Worm (Caenorhabditis elegans) whole organism, L1 larva: ENCODE results near the gene stdh-2.

Source experiments
- C04F5.9 ChIP-seq: sonication (generic microtip); optimal IDR thresholded peaks from 2 replicates; lab custom pipeline; 2016; ENCODE audit warnings: missing genetic modification characterization, missing compliant biosample characterization
- C16A3.4 ChIP-seq: fragments of 150-350 bp; optimal IDR thresholded peaks from 2 replicates; lab custom pipeline; 2014; ENCODE audit warnings: missing biosample characterization, missing genetic modification characterization
- C34B4.2 ChIP-seq: sonication (generic microtip); optimal IDR thresholded peaks from 2 replicates; lab custom pipeline; 2017; ENCODE audit warnings: mild to moderate bottlenecking, missing genetic modification characterization, missing compliant biosample characterization
- Y116A8C.19 ChIP-seq: sonication (generic microtip); optimal IDR thresholded peaks from 2 replicates; lab custom pipeline; 2016; ENCODE audit warnings: missing compliant biosample characterization, missing genetic modification characterization, borderline replicate concordance
- aly-2 ChIP-seq: fragments of 150-350 bp; optimal IDR thresholded peaks from 2 replicates; lab custom pipeline; 2014; ENCODE audit warnings: missing biosample characterization, missing genetic modification characterization
- ama-1 ChIP-seq: fragments of 150-350 bp; optimal IDR thresholded peaks from 2 replicates; lab custom pipeline; 2014
- ceh-8 ChIP-seq: fragments of 200-800 bp; sonication (Bioruptor generic); optimal IDR thresholded peaks from 2 replicates; lab custom pipeline; 2018; ENCODE audit warnings: mild to moderate bottlenecking, missing genetic modification characterization, moderate library complexity, missing compliant biosample characterization
- ces-1 ChIP-seq: fragments of 150-350 bp; optimal IDR thresholded peaks from 2 replicates; lab custom pipeline; 2014; ENCODE audit warnings: missing biosample characterization, missing genetic modification reagents, missing genetic modification characterization
- dpl-1 ChIP-seq, 3 experiments: fragments of 150-350 bp in 2 of 3; sonication (generic microtip) in 1 of 3; optimal IDR thresholded peaks; 2 replicates each; lab custom pipeline; 2014 to 2017; ENCODE audit warnings: missing biosample characterization in 3 of 3, missing genetic modification characterization in 3 of 3, missing genetic modification reagents in 3 of 3
- dsc-1 ChIP-seq: sonication (generic microtip); optimal IDR thresholded peaks from 2 replicates; lab custom pipeline; 2016; ENCODE audit warnings: mild to moderate bottlenecking, missing genetic modification characterization, missing compliant biosample characterization
- egl-13 ChIP-seq: sonication (generic microtip); optimal IDR thresholded peaks from 2 replicates; lab custom pipeline; 2016; ENCODE audit warnings: missing genotype, missing genetic modification reagents, missing genetic modification characterization, missing compliant biosample characterization
- egl-27 ChIP-seq, 2 experiments: fragments of 150-350 bp in 1 of 2; sonication (generic microtip); optimal IDR thresholded peaks; 3 replicates each; lab custom pipeline; 2017 to 2018; ENCODE audit warnings: missing biosample characterization in 2 of 2, missing genetic modification characterization in 2 of 2, missing genetic modification reagents in 2 of 2
- elt-3 ChIP-seq, 6 experiments: fragments of 150-350 bp in 1 of 6; sonication (generic microtip); optimal IDR thresholded peaks; 2 replicates each; lab custom pipeline; 2017 to 2018; ENCODE audit warnings: missing biosample characterization in 6 of 6, missing genetic modification characterization in 6 of 6, inconsistent platforms in 1 of 6
- ets-5 ChIP-seq: fragments of 200-800 bp; sonication (Bioruptor generic); IDR thresholded peaks from 2 replicates; pipeline ENCODE4 v1.3.6; 2022; ENCODE audit warnings: missing genetic modification characterization, missing compliant biosample characterization
- fkh-10 ChIP-seq: sonication (generic microtip); optimal IDR thresholded peaks from 2 replicates; lab custom pipeline; 2017; ENCODE audit warnings: missing biosample characterization, missing genetic modification reagents, missing genetic modification characterization
- grh-1 ChIP-seq: fragments of 200-800 bp; sonication (Bioruptor generic); IDR thresholded peaks from 2 replicates; pipeline ENCODE4 v1.3.6; 2022; ENCODE audit warnings: missing genetic modification reagents, missing genetic modification characterization, missing compliant biosample characterization
- hlh-4 ChIP-seq: sonication (generic microtip); optimal IDR thresholded peaks from 2 replicates; lab custom pipeline; 2016; ENCODE audit warnings: mild to moderate bottlenecking, missing genetic modification characterization, missing compliant biosample characterization
- hpl-2 ChIP-seq: fragments of 150-350 bp; optimal IDR thresholded peaks from 2 replicates; lab custom pipeline; 2014; ENCODE audit warnings: missing biosample characterization, missing genetic modification reagents, missing genetic modification characterization
- jun-1 ChIP-seq: fragments of 150-350 bp; optimal IDR thresholded peaks from 2 replicates; lab custom pipeline; 2014; ENCODE audit warnings: missing biosample characterization, missing genetic modification reagents, missing genetic modification characterization
- lin-15B ChIP-seq: fragments of 150-350 bp; sonication (generic microtip); optimal IDR thresholded peaks from 3 replicates; lab custom pipeline; 2014; ENCODE audit warnings: missing biosample characterization, missing genetic modification characterization
- lin-35 ChIP-seq, 2 experiments: fragments of 150-350 bp; optimal IDR thresholded peaks; 2 replicates each; lab custom pipeline; 2014; ENCODE audit warnings: missing biosample characterization in 2 of 2, missing genetic modification characterization in 2 of 2, missing genetic modification reagents in 2 of 2
- lsy-2 ChIP-seq, 2 experiments: fragments of 150-350 bp; optimal IDR thresholded peaks; 2 replicates each; lab custom pipeline; 2014; ENCODE audit warnings: missing biosample characterization in 2 of 2, missing genetic modification characterization in 2 of 2
- mab-9 ChIP-seq: fragments of 200-800 bp; sonication (Bioruptor generic); IDR thresholded peaks from 2 replicates; pipeline ENCODE4 v1.3.6; 2022; ENCODE audit warnings: missing genetic modification reagents, missing genetic modification characterization, missing compliant biosample characterization
- mdl-1 ChIP-seq, 2 experiments: fragments of 150-350 bp; optimal IDR thresholded peaks; 2 replicates each; lab custom pipeline; 2014 to 2017; ENCODE audit warnings: missing biosample characterization in 2 of 2, missing genetic modification characterization in 2 of 2, inconsistent platforms in 1 of 2
- mef-2 ChIP-seq: fragments of 150-350 bp; optimal IDR thresholded peaks from 2 replicates; lab custom pipeline; 2014; ENCODE audit warnings: missing biosample characterization, missing genetic modification characterization
- nhr-11 ChIP-seq: fragments of 150-350 bp; optimal IDR thresholded peaks from 2 replicates; lab custom pipeline; 2014; ENCODE audit warnings: missing biosample characterization, missing genetic modification characterization
- nhr-19 ChIP-seq: fragments of 200-800 bp; sonication (Bioruptor generic); conservative IDR thresholded peaks from 2 replicates; pipeline ENCODE4 v1.3.6; 2022; ENCODE audit warnings: missing genetic modification characterization, missing compliant biosample characterization
- nhr-77 ChIP-seq: fragments of 150-350 bp; optimal IDR thresholded peaks from 2 replicates; lab custom pipeline; 2014; ENCODE audit warnings: missing biosample characterization, missing genetic modification characterization
- nhr-84 ChIP-seq: sonication (generic microtip); optimal IDR thresholded peaks from 2 replicates; lab custom pipeline; 2017; ENCODE audit warnings: missing biosample characterization, missing genetic modification characterization
- nhr-85 ChIP-seq: sonication (generic microtip); peaks from one replicate; lab custom pipeline; 2016; ENCODE audit warnings: missing genetic modification characterization, inconsistent platforms, missing compliant biosample characterization
- pag-3 ChIP-seq: sonication (generic microtip); optimal IDR thresholded peaks from 2 replicates; lab custom pipeline; 2017; ENCODE audit warnings: missing genetic modification characterization, mild to moderate bottlenecking, missing compliant biosample characterization, antibody characterized with exemption, borderline replicate concordance; ENCODE audit not compliant: insufficient read depth
- pqm-1 ChIP-seq: sonication (generic microtip); optimal IDR thresholded peaks from 3 replicates; lab custom pipeline; 2017; ENCODE audit warnings: missing biosample characterization, missing genetic modification characterization
- rnt-1 ChIP-seq: sonication (generic microtip); optimal IDR thresholded peaks from 2 replicates; lab custom pipeline; 2016; ENCODE audit warnings: mild to moderate bottlenecking, missing genetic modification characterization, moderate library complexity, missing compliant biosample characterization
- unc-62 ChIP-seq: fragments of 150-350 bp; optimal IDR thresholded peaks from 2 replicates; lab custom pipeline; 2014; ENCODE audit warnings: missing biosample characterization, missing genetic modification reagents, missing genetic modification characterization
- vab-15 ChIP-seq: sonication (generic microtip); optimal IDR thresholded peaks from 2 replicates; lab custom pipeline; 2017; ENCODE audit warnings: missing genotype, mild to moderate bottlenecking, missing genetic modification characterization, missing compliant biosample characterization
- xbp-1 ChIP-seq: sonication (generic microtip); optimal IDR thresholded peaks from 2 replicates; lab custom pipeline; 2016; ENCODE audit warnings: missing genetic modification characterization, missing compliant biosample characterization
- ztf-4 ChIP-seq: fragments of 150-350 bp; optimal IDR thresholded peaks from 2 replicates; lab custom pipeline; 2014; ENCODE audit warnings: missing biosample characterization, missing genetic modification characterization

The stdh-2 gene

DNA sequence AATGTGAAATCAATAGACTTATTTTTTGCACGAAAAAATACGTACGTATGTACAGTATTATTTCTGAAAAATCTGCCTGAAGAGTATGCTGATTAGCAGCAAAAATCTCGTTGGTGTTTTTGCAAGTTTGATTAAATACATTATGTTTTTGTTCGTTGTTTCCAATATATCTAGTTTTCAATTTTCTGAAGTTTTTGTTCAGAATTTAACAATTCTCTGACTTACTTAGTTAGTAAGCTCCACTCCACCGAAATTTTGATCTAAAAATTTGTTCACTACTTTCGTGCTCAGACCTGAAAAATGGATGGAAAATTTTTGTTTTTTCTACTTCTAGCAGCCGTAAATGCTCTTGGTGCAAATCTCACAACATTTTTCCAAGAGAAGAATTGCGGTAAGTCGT, 19.2 kb upstream of the stdh-2 start, which contains the start of gene irld-26:
TSS of gene irld-26 (plus strand) at position 301 of the 400 bp plus-strand sequence.
- TF ChIP-seq grh-1 (GFP tag; lab: Robert Waterston, UW): no peak
- no peak for TF ChIP-seq pag-3 (tag; lab: Kevin White, UChicago)
- TF ChIP-seq ama-1 (lab: Kevin White, UChicago): no peak
- no peak for TF ChIP-seq nhr-19 (GFP tag; lab: Robert Waterston, UW)
- TF ChIP-seq mef-2 (tag; lab: Kevin White, UChicago): no peak
- no peak for TF ChIP-seq egl-13 (tag; lab: Kevin White, UChicago)
- no peak for TF ChIP-seq dsc-1 (tag; lab: Kevin White, UChicago)
- no peak for TF ChIP-seq nhr-84
- no peak for TF ChIP-seq aly-2
- TF ChIP-seq unc-62 (GFP tag; lab: Kevin White, UChicago): no peak
- TF ChIP-seq vab-15 (tag; lab: Kevin White, UChicago): no peak
- TF ChIP-seq hpl-2 (GFP tag; lab: Kevin White, UChicago): no peak
- TF ChIP-seq nhr-85 (tag; lab: Kevin White, UChicago): no peak
- no peak for TF ChIP-seq ces-1
- no peak for TF ChIP-seq C04F5.9 (tag; lab: Kevin White, UChicago)
- no peak for TF ChIP-seq mab-9 (GFP tag; lab: Robert Waterston, UW)

DNA sequence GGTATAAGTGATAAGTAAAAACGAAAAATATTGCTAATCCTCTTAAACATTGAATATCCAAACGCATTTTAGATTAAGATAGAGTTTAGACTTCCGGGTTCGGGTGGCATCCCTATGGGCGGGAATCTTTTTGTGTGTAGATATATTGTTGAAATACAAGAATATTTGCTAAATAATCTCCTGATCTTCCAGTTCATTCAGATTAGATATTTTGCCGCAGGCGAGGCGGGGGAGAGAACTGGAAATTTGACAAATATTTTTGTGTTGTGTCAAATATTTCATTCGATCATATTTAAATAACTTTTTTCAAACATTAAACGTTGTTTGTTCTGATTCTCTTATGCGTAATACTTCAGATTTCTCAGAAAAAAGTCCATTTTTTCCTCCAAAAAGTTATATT, 14.3 kb upstream of the stdh-2 start, which contains the start of gene oac-15:
TSS of gene oac-15 (minus strand) at position 101 of the 400 bp plus-strand sequence.
- TF ChIP-seq ets-5 (GFP tag; lab: Robert Waterston, UW) (no peak), hpl-2 (GFP tag; lab: Kevin White, UChicago) (no peak), lsy-2 (tag; optimal IDR thresholded peaks at IDR 0.05; lab: Kevin White, UChicago) (no peak), aly-2 (no peak), nhr-11 (tag; lab: Kevin White, UChicago) (no peak), mab-9 (GFP tag; lab: Robert Waterston, UW) (no peak), ztf-4 (tag; lab: Kevin White, UChicago) (no peak), rnt-1 (tag; lab: Kevin White, UChicago) (no peak), elt-3 (tag; optimal IDR thresholded peaks at IDR 0.05; lab: Kevin White, UChicago) (no peak), unc-62 (GFP tag; lab: Kevin White, UChicago) (no peak), lin-35 (GFP tag; optimal IDR thresholded peaks at IDR 0.05; lab: Kevin White, UChicago) (no peak)
- TF ChIP-seq, all 84 proteins: peak for 0

DNA sequence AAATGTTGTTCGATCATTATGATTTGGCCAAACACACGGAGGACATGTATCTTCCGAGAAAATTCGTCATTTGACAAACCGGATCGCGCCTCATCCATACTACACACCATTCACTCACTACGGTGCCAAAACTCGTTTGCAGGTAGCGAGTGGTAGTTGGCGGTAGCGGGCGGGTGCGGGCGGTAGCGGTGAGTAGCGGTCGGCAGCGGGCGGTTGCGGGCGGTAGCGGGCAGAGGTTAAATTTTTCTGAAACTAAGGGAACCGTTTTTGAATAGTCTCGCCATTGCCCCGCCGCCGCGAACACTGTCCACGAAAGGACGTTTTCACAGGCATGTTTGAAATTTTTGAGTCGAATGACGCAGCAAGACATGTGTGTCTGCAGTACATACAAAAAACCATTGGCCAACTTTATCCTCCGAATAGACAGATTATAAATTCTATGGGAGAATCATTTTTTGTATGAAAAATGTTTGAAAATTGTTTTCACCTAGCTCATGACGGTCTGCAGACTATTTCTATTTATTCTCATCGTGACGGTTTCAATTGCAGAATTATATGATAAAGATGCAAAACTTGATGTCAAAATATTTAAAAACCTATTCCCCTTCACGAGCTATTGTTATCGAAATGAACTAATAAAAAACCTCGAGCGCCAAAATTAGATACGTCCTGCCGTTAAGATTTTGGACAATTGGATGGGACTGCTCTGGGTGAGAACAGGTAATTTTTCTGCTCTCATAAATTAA, 13.7 kb upstream of the stdh-2 start, which contains the start of gene F11A5.16:
TSS of gene F11A5.16 (plus strand) at position 696 of the 746 bp plus-strand sequence.
- TF ChIP-seq C16A3.4 (tag; lab: Kevin White, UChicago): no peak
- no peak for TF ChIP-seq pqm-1 (tag; lab: Kevin White, UChicago)
- TF ChIP-seq grh-1 (GFP tag; lab: Robert Waterston, UW): no peak
- no peak for TF ChIP-seq lsy-2 (tag; optimal IDR thresholded peaks at IDR 0.05; lab: Kevin White, UChicago)
- TF ChIP-seq nhr-77 (tag; lab: Kevin White, UChicago): no peak
- no peak for TF ChIP-seq Y116A8C.19 (tag; lab: Kevin White, UChicago)
- no peak for TF ChIP-seq ces-1
- no peak for TF ChIP-seq mdl-1 (tag; optimal IDR thresholded peaks at IDR 0.05; lab: Kevin White, UChicago)
- TF ChIP-seq fkh-10: no peak
- no peak for TF ChIP-seq hlh-4 (tag; lab: Kevin White, UChicago)
- no peak for TF ChIP-seq xbp-1 (tag; lab: Kevin White, UChicago)
- TF ChIP-seq lin-15B (tag; lab: Kevin White, UChicago): no peak
- TF ChIP-seq ceh-8 (GFP tag; lab: Kevin White, UChicago): no peak
- TF ChIP-seq dpl-1 (GFP tag; optimal IDR thresholded peaks at IDR 0.05; lab: Kevin White, UChicago): no peak
- TF ChIP-seq jun-1 (tag; lab: Kevin White, UChicago): no peak
- no peak for TF ChIP-seq C04F5.9 (tag; lab: Kevin White, UChicago)
- TF ChIP-seq egl-27 (tag; optimal IDR thresholded peaks at IDR 0.05; lab: Kevin White, UChicago): no peak
- no peak for TF ChIP-seq mef-2 (tag; lab: Kevin White, UChicago)
- TF ChIP-seq C34B4.2: no peak
- TF ChIP-seq nhr-11 (tag; lab: Kevin White, UChicago): no peak
